Worm (Caenorhabditis elegans): ENCODE measurements around the gene C50D2.7.

DNA sequence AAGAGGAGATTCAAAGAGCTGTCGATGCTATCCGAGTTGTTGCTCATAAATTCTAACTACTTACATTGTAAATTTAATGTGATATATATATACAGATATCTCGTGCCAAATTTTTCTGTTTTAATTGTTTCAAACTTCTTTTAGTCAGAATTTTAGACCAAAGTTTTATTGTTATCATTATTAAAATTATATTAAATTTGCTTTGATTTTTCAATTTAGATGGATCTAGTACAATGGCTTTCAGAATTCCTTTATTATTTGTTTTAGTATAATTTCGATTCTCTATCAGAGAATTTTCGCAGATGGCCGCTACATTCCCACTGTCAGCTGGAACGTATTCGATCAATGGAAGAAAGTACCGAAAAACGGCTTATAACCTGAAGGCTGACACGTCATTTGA lies 37.7 kb downstream of the C50D2.7 start, which contains the start of gene ascc-1:
- no peak for TF ChIP-seq lin-13 (tag; optimal IDR thresholded peaks at IDR 0.05)
- no peak for TF ChIP-seq ztf-11 (tag; optimal IDR thresholded peaks at IDR 0.05)
- TF ChIP-seq elt-1 (tag; optimal IDR thresholded peaks at IDR 0.05; ENCODE audit: borderline replicate concordance, insufficient read depth) = no peak
- TF ChIP-seq snpc-4 (tag; optimal IDR thresholded peaks at IDR 0.05) = no peak
- no peak for TF ChIP-seq sptf-1 (tag; optimal IDR thresholded peaks at IDR 0.05)
- no peak for TF ChIP-seq nhr-12 (tag; optimal IDR thresholded peaks at IDR 0.05)

Measured in whole organism, mixed stage, embryonic.